Worm (Caenorhabditis elegans): ENCODE data around the gene K10G6.9.

K10G6.9 gene

DNA sequence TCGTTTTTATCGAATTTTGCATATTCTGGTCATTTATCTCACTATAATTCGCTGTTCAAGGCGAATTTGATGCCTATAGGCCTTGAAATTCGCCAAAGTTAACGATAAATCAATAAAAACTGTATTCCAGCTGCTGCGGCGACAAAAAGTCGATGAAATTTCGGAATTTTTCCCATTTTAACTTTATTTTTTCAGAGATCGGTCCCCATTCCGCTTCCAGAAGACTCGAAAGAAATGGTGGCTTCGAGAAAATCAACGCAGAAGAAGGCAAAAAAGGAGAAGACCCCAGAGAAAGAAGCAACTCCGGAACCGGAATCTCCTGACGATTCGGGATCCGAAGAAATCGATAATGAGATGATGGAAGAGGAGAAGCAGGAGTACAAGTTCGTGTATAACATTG lies 37.0 kb upstream of the K10G6.9 start:
- TF ChIP-seq zip-11 (GFP tag; IDR thresholded peaks at IDR 0.05): no peak
- no peak for TF ChIP-seq T26A8.4 (GFP tag; IDR thresholded peaks at IDR 0.05)
- no peak for TF ChIP-seq lim-7 (GFP tag; IDR thresholded peaks at IDR 0.05)
- TF ChIP-seq ztf-11 (tag; optimal IDR thresholded peaks at IDR 0.05): no peak
- no peak for TF ChIP-seq zag-1 (tag; optimal IDR thresholded peaks at IDR 0.05)
- TF ChIP-seq nhr-41 (GFP tag; IDR thresholded peaks at IDR 0.05): no peak
- no peak for TF ChIP-seq nhr-28 (tag; optimal IDR thresholded peaks at IDR 0.05)
- no peak for TF ChIP-seq nhr-11 (tag; optimal IDR thresholded peaks at IDR 0.05)
- no peak for TF ChIP-seq hmg-1.1 (GFP tag; IDR thresholded peaks at IDR 0.05)
- no peak for TF ChIP-seq F44E2.7 (GFP tag; IDR thresholded peaks at IDR 0.05)
- no peak for TF ChIP-seq Y5F2A.4 (GFP tag; optimal IDR thresholded peaks at IDR 0.05)

DNA sequence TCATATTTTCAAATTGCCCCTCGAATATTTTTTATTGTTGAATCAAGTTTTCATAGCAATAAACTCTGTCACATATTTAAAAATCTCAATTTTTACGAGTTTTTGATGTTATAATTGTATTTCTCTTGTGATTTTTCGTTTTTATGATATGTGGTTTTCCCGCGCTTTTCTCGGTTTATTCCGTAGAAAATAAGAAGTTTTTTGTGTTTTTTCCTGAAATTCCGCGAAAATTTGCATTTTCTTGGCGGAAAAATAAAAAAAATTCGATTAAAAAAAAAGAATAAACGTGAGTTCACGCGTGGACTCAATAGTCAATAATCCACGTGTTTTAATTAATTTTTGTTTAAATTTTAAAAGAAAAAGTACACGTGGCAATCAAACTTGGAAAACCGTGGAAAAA lies 36.1 kb upstream of the K10G6.9 start:
- no peak for TF ChIP-seq mep-1 (tag; optimal IDR thresholded peaks at IDR 0.05)
- TF ChIP-seq ama-1 (optimal IDR thresholded peaks at IDR 0.05): no peak
- TF ChIP-seq lin-38 (GFP tag; IDR thresholded peaks at IDR 0.05): peak; percentile 37; the same call in 1 of the 2 replicates

DNA sequence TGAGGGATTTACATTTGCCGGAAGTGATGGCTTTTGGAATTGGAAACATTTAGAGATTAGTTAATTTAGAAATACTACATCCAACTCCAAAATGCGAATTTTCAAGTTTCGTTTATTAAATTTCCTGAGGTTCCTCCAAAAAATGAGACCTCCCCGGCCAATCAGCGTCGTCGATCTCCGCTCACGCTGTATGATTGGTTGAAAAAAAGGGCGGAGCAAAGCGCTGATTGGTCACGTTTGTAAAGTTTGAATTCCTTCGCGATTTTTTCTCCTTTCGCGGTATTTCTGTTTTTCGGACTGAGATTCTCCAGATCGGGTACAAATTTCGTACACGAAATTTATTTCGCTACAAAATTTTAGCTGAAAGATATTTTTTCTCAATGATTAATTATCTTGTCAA lies 24.7 kb upstream of the K10G6.9 start:
- TF ChIP-seq daf-16 (GFP tag; optimal IDR thresholded peaks at IDR 0.05) (no peak), daf-16 (tag; optimal IDR thresholded peaks at IDR 0.05) (no peak), lim-7 (GFP tag; IDR thresholded peaks at IDR 0.05) (no peak), mxl-3 (GFP tag; optimal IDR thresholded peaks at IDR 0.05) (no peak), aly-2 (tag; optimal IDR thresholded peaks at IDR 0.05) (no peak)

DNA sequence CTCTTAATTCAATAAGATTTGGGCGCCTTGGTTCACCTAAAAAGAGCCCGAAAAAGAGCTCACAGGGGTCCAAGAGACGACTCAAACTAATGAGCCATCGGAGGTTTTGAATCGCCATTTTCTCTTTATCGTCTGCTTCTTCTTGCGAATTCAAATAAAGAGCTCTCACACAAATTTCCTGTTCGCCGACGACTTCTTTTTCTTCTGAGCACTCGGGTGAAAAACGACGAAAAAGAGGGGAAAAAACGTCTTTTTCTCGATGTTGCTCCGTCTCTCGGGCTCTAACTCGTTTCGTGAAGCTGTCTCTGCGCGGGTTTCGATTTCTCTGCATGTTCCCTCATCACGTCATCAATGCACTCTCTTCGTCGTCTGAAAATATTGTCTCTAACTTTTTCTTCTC lies 23.6 kb upstream of the K10G6.9 start:
- no peak for TF ChIP-seq nhr-28 (tag; optimal IDR thresholded peaks at IDR 0.05)
- no peak for TF ChIP-seq daf-16 (GFP tag; optimal IDR thresholded peaks at IDR 0.05)
- no peak for TF ChIP-seq daf-16 (tag; optimal IDR thresholded peaks at IDR 0.05)
- TF ChIP-seq aha-1 (tag): peak; percentile 9
- no peak for TF ChIP-seq Y5F2A.4 (GFP tag; optimal IDR thresholded peaks at IDR 0.05)
- TF ChIP-seq unc-130 (GFP tag; optimal IDR thresholded peaks at IDR 0.05): no peak
- TF ChIP-seq set-16 (GFP tag; IDR thresholded peaks at IDR 0.05): no peak
- no peak for TF ChIP-seq dmd-9 (GFP tag; IDR thresholded peaks at IDR 0.05)
- TF ChIP-seq lin-29 (GFP tag; IDR thresholded peaks at IDR 0.05): no peak

DNA sequence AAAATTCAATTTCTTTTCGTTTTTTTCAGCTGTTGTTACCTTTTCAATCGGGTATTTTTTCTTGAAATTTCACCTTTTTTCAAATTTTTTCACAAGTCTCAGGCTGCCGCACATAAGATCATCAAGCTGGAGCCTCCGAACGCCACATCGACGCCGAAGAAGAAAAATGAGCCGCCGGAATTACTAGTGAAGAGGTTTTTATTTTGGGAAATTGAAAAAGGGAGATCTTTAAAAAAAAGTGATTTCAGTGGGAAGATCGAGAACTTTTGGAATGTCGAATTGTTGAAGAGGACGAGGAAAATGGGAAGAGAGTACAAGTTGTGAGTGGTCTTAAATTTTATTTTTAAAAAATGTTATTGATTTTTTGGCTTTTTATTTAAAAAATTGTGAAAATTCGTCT lies 22.0 kb upstream of the K10G6.9 start, which contains the start of gene sea-2:
sea-2 (plus strand) TSS at position 301 of the 400 bp plus-strand sequence.
- TF ChIP-seq aha-1 (tag) (peak; percentile 23), T26A8.4 (GFP tag; IDR thresholded peaks at IDR 0.05) (no peak), spr-1 (tag; optimal IDR thresholded peaks at IDR 0.05) (no peak), cey-2 (tag; optimal IDR thresholded peaks at IDR 0.05; ENCODE audit: borderline replicate concordance, insufficient read depth) (no peak)

DNA sequence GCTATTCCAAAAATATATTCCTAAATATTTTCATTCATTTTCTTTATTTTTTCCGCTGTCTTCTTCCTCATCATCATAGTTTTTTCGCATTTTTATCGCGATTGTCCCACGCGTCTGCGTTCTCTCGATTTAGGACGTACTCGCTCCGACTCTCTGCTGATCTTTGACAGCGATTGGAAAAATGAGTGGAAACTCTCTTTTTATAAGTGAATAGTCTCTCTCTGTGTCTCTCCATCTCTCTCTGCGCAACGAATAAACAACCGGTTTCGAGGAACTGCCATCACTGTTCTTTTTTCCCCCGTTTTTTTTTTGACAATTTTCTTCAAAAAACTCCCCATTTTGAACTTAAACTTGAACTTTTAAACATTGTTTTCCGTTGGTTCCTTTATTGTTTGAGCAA lies 20.7 kb upstream of the K10G6.9 start:
- TF ChIP-seq mep-1 (tag; optimal IDR thresholded peaks at IDR 0.05) (peak; percentile 28), mxl-3 (GFP tag; optimal IDR thresholded peaks at IDR 0.05) (no peak), tra-1 (GFP tag; IDR thresholded peaks at IDR 0.05) (0 out of 2 replicates have a peak, but pooled peaks have one; percentile 36), unc-62 (GFP tag; optimal IDR thresholded peaks at IDR 0.05 in 1 of 2) (no peak), unc-62 (tag; optimal IDR thresholded peaks at IDR 0.05) (no peak), rbr-2 (tag; optimal IDR thresholded peaks at IDR 0.05) (no peak), lin-15B (tag; optimal IDR thresholded peaks at IDR 0.05) (no peak), hlh-11 (tag; optimal IDR thresholded peaks at IDR 0.05) (peak; percentile 62), nhr-25 (tag; optimal IDR thresholded peaks at IDR 0.05; ENCODE audit: borderline replicate concordance, insufficient read depth) (peak; percentile 34), aha-1 (tag) (no peak), nhr-42 (GFP tag; IDR thresholded peaks at IDR 0.05) (no peak), daf-16 (GFP tag; optimal IDR thresholded peaks at IDR 0.05) (no peak), daf-16 (tag; optimal IDR thresholded peaks at IDR 0.05) (peak; percentile 5), lin-39 (tag; optimal IDR thresholded peaks at IDR 0.05) (no peak), F44E2.7 (GFP tag; IDR thresholded peaks at IDR 0.05) (no peak), dmd-9 (GFP tag; IDR thresholded peaks at IDR 0.05) (no peak), ama-1 (optimal IDR thresholded peaks at IDR 0.05) (peak; percentile 15), mes-2 (tag; optimal IDR thresholded peaks at IDR 0.05; ENCODE audit: poor library complexity, severe bottlenecking) (no peak), nhr-76 (tag; optimal IDR thresholded peaks at IDR 0.05) (no peak), F10B5.3 (tag; optimal IDR thresholded peaks at IDR 0.05) (no peak), ctbp-1 (GFP tag; IDR thresholded peaks at IDR 0.05) (no peak), mdl-1 (tag; optimal IDR thresholded peaks at IDR 0.05) (peak in 1 of 2 experiments; percentile 20), nhr-28 (tag; optimal IDR thresholded peaks at IDR 0.05) (peak; percentile 64), nhr-48 (tag; optimal IDR thresholded peaks at IDR 0.05) (peak; percentile 60), hlh-30 (tag; optimal IDR thresholded peaks at IDR 0.05; ENCODE audit: insufficient read depth) (peak; percentile 8), aly-2 (tag; optimal IDR thresholded peaks at IDR 0.05) (no peak), hmg-1.1 (GFP tag; IDR thresholded peaks at IDR 0.05) (peak; percentile 41; the same call in 1 of the 2 replicates)
